Fruit fly (Drosophila melanogaster): ENCODE results near the gene CG2991.

CG2991 gene

DNA sequence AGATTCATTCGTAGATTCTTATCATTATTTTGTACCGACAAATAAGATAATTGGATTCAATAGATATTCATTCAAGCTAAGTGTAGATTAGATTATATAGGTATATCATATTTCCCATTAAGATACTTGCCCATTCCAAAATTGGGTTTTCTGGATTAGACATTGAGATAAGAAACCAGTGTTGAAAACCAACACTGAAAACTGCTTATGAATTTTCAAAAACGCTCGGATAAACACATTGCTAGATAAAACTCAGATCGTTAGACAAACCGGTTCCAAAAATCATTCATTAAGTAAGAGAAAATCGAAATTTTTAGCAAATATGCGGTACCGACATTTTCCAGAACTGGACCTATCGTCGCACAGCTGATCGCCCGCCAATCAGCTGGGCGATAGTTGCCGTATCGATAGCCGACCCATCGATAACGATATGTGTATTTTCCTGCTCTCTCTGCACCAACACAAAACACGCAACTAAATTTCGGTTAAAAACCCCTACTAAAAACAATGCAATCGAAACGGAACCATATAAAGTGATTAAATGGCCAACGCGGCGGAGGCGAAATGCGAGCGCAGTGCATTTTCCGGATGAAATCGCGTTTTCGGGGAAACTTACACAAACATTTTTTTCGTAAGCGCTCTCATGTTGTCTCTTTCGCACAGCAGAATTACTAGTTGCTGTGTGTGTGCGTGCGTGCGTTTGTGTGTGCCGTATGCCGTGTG is 28.7 kb downstream of the CG2991 start, which contains the start of the genes NTPase and lilli (continued):
- TF ChIP-seq Hr51 (GFP tag; optimal IDR thresholded peaks at IDR 0.05) = peak; percentile 31 to 43
- peak; percentile 54 for TF ChIP-seq lab (GFP tag; optimal IDR thresholded peaks at IDR 0.05)
- TF ChIP-seq Lim3 (GFP tag; IDR thresholded peaks at IDR 0.05) = no peak
- no peak for TF ChIP-seq CG7745 (tag; optimal IDR thresholded peaks at IDR 0.05)
- TF ChIP-seq NC2α (GFP tag; optimal IDR thresholded peaks at IDR 0.05) = no peak
- TF ChIP-seq Elba2 (GFP tag; optimal IDR thresholded peaks at IDR 0.05) = peak; percentile 18
- peak; percentile 55 for TF ChIP-seq pum (GFP tag; optimal IDR thresholded peaks at IDR 0.05)
- peak; percentile 30 for TF ChIP-seq H2.0 (GFP tag; IDR thresholded peaks at IDR 0.05)
- peak; percentile 89 for TF ChIP-seq sna (GFP tag; IDR thresholded peaks at IDR 0.05; ENCODE audit: partially characterized antibody)
- TF ChIP-seq CG11093 (GFP tag; IDR thresholded peaks at IDR 0.05) = no peak
- TF ChIP-seq disco-r (GFP tag; optimal IDR thresholded peaks at IDR 0.05) = peak; percentile 41
- TF ChIP-seq vnd (GFP tag; IDR thresholded peaks at IDR 0.05; ENCODE audit: partially characterized antibody) = peak; percentile 90
- TF ChIP-seq dmrt99B (tag; optimal IDR thresholded peaks at IDR 0.05) = no peak
- peak; percentile 32 for TF ChIP-seq YL-1 (GFP tag; optimal IDR thresholded peaks at IDR 0.05)
- peak; percentile 87 for TF ChIP-seq CG14860 (GFP tag; IDR thresholded peaks at IDR 0.05; ENCODE audit: partially characterized antibody)
- peak; percentile 95 for TF ChIP-seq CG16813 (GFP tag; IDR thresholded peaks at IDR 0.05; ENCODE audit: partially characterized antibody)
- peak; percentile 68 for TF ChIP-seq pnt (GFP tag; optimal IDR thresholded peaks at IDR 0.05)
- peak; percentile 66 for TF ChIP-seq CG12155 (GFP tag; optimal IDR thresholded peaks at IDR 0.05)
- TF ChIP-seq CG4424 (GFP tag; optimal IDR thresholded peaks at IDR 0.05) = peak; percentile 80
- TF ChIP-seq mld (GFP tag; IDR thresholded peaks at IDR 0.05; ENCODE audit: partially characterized antibody) = peak; percentile 85
- TF ChIP-seq Dek (tag; optimal IDR thresholded peaks at IDR 0.05) = no peak
- TF ChIP-seq Adf1 (GFP tag; IDR thresholded peaks at IDR 0.05) = 0 out of 2 replicates have a peak, but pooled peaks have one; percentile 26
- TF ChIP-seq HmgD (GFP tag; optimal IDR thresholded peaks at IDR 0.05) = peak; percentile 18
- TF ChIP-seq CG7987 (GFP tag; optimal IDR thresholded peaks at IDR 0.05) = no peak
- TF ChIP-seq Xrp1 (GFP tag; IDR thresholded peaks at IDR 0.05) = peak; percentile 68; the same call in 1 of the 2 replicates
- TF ChIP-seq CG12769 (tag; optimal IDR thresholded peaks at IDR 0.05) = no peak
- TF ChIP-seq CG5180 (GFP tag; optimal IDR thresholded peaks at IDR 0.05) = peak; percentile 39
- peak; percentile 40 for TF ChIP-seq lbe (GFP tag; optimal IDR thresholded peaks at IDR 0.05)
- peak; percentile 39 for TF ChIP-seq sd (tag; optimal IDR thresholded peaks at IDR 0.05)
- TF ChIP-seq br (optimal IDR thresholded peaks at IDR 0.05) = no peak
- peak; percentile 18 for TF ChIP-seq CoRest (tag; optimal IDR thresholded peaks at IDR 0.05)
- no peak for TF ChIP-seq Drgx (GFP tag; IDR thresholded peaks at IDR 0.05)
- TF ChIP-seq ci (GFP tag; IDR thresholded peaks at IDR 0.05) = peak; percentile 79
- TF ChIP-seq CG11504 (tag; optimal IDR thresholded peaks at IDR 0.05) = peak; percentile 15
- TF ChIP-seq hkb (optimal IDR thresholded peaks at IDR 0.05) = no peak
- peak; percentile 50; the same call in 1 of the 2 replicates for TF ChIP-seq hkb (GFP tag; IDR thresholded peaks at IDR 0.05)
- TF ChIP-seq Dip2 (GFP tag; IDR thresholded peaks at IDR 0.05) = no peak
- TF ChIP-seq maf-S (GFP tag; optimal IDR thresholded peaks at IDR 0.05) = peak; percentile 55
- TF ChIP-seq nau (GFP tag; optimal IDR thresholded peaks at IDR 0.05) = no peak
- TF ChIP-seq CG4282 (GFP tag; optimal IDR thresholded peaks at IDR 0.05) = no peak
- no peak for TF ChIP-seq sc (optimal IDR thresholded peaks at IDR 0.05)
- TF ChIP-seq sc (GFP tag; optimal IDR thresholded peaks at IDR 0.05) = no peak
- TF ChIP-seq Lpt (GFP tag; optimal IDR thresholded peaks at IDR 0.05) = no peak
- TF ChIP-seq MESR4 (GFP tag; optimal IDR thresholded peaks at IDR 0.05) = peak; percentile 86
- TF ChIP-seq slou (GFP tag; optimal IDR thresholded peaks at IDR 0.05) = no peak
- peak; percentile 18 for TF ChIP-seq CG4328 (GFP tag; optimal IDR thresholded peaks at IDR 0.05)
- TF ChIP-seq wdn (GFP tag; IDR thresholded peaks at IDR 0.05) = 0 out of 2 replicates have a peak, but pooled peaks have one; percentile 49
- TF ChIP-seq caup (GFP tag; optimal IDR thresholded peaks at IDR 0.05; ENCODE audit: severe bottlenecking) = no peak
- peak; percentile 53 for TF ChIP-seq Six4 (GFP tag; optimal IDR thresholded peaks at IDR 0.05)

All from whole organism, embryonic.